Fruit fly (Drosophila melanogaster) whole organism, embryonic: ENCODE data around the gene CG9286.

Experiments used
- Ada2b ChIP-seq: fragments of 200-800 bp; sonication (Bioruptor generic); IDR thresholded peaks from 2 replicates; pipeline ENCODE4 v1.3.6; 2022; ENCODE audit warnings: missing biosample characterization, missing genetic modification characterization
- Asciz ChIP-seq: fragments of 200-800 bp; sonication (Bioruptor generic); optimal IDR thresholded peaks from 2 replicates; lab custom pipeline; 2017; ENCODE audit warnings: missing biosample characterization, mild to moderate bottlenecking, missing genetic modification characterization, missing genetic modification reagents
- Atf3 ChIP-seq: fragments of 200-800 bp; sonication (Bioruptor generic); optimal IDR thresholded peaks from 3 replicates; lab custom pipeline; 2016; ENCODE audit warnings: missing biosample characterization, missing genetic modification characterization
- CG11247 ChIP-seq: fragments of 200-800 bp; sonication (Bioruptor generic); IDR thresholded peaks from 2 replicates; pipeline ENCODE4 v1.3.6; 2022; ENCODE audit warnings: missing biosample characterization, missing genetic modification characterization
- CG14667 ChIP-seq: fragments of 200-800 bp; sonication (Bioruptor generic); IDR thresholded peaks from 2 replicates; pipeline ENCODE4 v1.3.6; 2022; ENCODE audit warnings: missing biosample characterization, missing genetic modification characterization
- CG1529 ChIP-seq: fragments of 200-800 bp; sonication (Bioruptor generic); optimal IDR thresholded peaks from 3 replicates; lab custom pipeline; 2018; ENCODE audit warnings: missing biosample characterization, missing genetic modification characterization
- CG1647 ChIP-seq: fragments of 200-800 bp; sonication (Bioruptor generic); optimal IDR thresholded peaks from 3 replicates; lab custom pipeline; 2016; ENCODE audit warnings: missing biosample characterization, missing genetic modification characterization
- CG31224 ChIP-seq: fragments of 200-800 bp; sonication (Bioruptor generic); IDR thresholded peaks from 2 replicates; pipeline ENCODE4 v1.3.6; 2022; ENCODE audit warnings: missing biosample characterization, missing genetic modification characterization
- CG33213 ChIP-seq: fragments of 200-800 bp; sonication (Bioruptor generic); optimal IDR thresholded peaks from 3 replicates; lab custom pipeline; 2016; ENCODE audit warnings: missing biosample characterization, missing genetic modification characterization
- CG4328 ChIP-seq: fragments of 200-800 bp; sonication (Bioruptor generic); optimal IDR thresholded peaks from 3 replicates; lab custom pipeline; 2017; ENCODE audit warnings: missing biosample characterization, missing genetic modification reagents, missing genetic modification characterization
- CG4404 ChIP-seq: fragments of 200-800 bp; sonication (Bioruptor generic); IDR thresholded peaks from 2 replicates; pipeline ENCODE4 v1.3.6; 2022; ENCODE audit warnings: missing biosample characterization, missing genetic modification characterization
- CG4707 ChIP-seq: fragments of 200-800 bp; sonication (Bioruptor generic); optimal IDR thresholded peaks from 2 replicates; lab custom pipeline; 2018; ENCODE audit warnings: missing biosample characterization, mild to moderate bottlenecking, missing genetic modification characterization, moderate library complexity
- CG8290 ChIP-seq, 3 experiments: fragments of 200-800 bp; sonication (Bioruptor generic); optimal IDR thresholded peaks; 2 replicates each; lab custom pipeline; 2016 to 2019; ENCODE audit warnings: missing biosample characterization in 3 of 3, missing genetic modification characterization in 3 of 3, mild to moderate bottlenecking in 2 of 3, moderate library complexity in 1 of 3
- Camta ChIP-seq: fragments of 200-800 bp; sonication (Bioruptor generic); optimal IDR thresholded peaks from 2 replicates; lab custom pipeline; 2016; ENCODE audit warnings: missing biosample characterization, missing genetic modification characterization
- Chrac-16 ChIP-seq: fragments of 200-800 bp; sonication (Bioruptor generic); optimal IDR thresholded peaks from 3 replicates; lab custom pipeline; 2016; ENCODE audit warnings: missing biosample characterization, missing genetic modification characterization
- D19A ChIP-seq: fragments of 200-800 bp; optimal IDR thresholded peaks from 3 replicates; lab custom pipeline; 2019; ENCODE audit warnings: missing biosample characterization, mild to moderate bottlenecking, missing genetic modification characterization, moderate library complexity
- Deaf1 ChIP-seq: fragments of 200-800 bp; optimal IDR thresholded peaks from 3 replicates; lab custom pipeline; 2019; ENCODE audit warnings: missing biosample characterization, mild to moderate bottlenecking, missing genetic modification characterization, moderate library complexity
- E2f2 ChIP-seq: fragments of 200-800 bp; sonication (Bioruptor generic); IDR thresholded peaks from 2 replicates; pipeline ENCODE4 v1.3.6; 2022; ENCODE audit warnings: missing biosample characterization, missing genetic modification characterization
- NC2α ChIP-seq: fragments of 200-800 bp; sonication (Bioruptor generic); optimal IDR thresholded peaks from 2 replicates; lab custom pipeline; 2016; ENCODE audit warnings: missing biosample characterization, missing genetic modification characterization
- Nf-YB ChIP-seq: fragments of 200-800 bp; sonication (Bioruptor generic); optimal IDR thresholded peaks from 3 replicates; lab custom pipeline; 2019; ENCODE audit warnings: missing biosample characterization, mild to moderate bottlenecking, missing genetic modification characterization, moderate library complexity
- Scr ChIP-seq: fragments of 200-800 bp; sonication (Bioruptor generic); IDR thresholded peaks from 2 replicates; pipeline ENCODE4 v1.3.6; 2022; ENCODE audit warnings: missing biosample characterization, missing genetic modification characterization; ENCODE audit not compliant: partially characterized antibody
- Six4 ChIP-seq: fragments of 200-800 bp; sonication (Bioruptor generic); optimal IDR thresholded peaks from 2 replicates; lab custom pipeline; 2016; ENCODE audit warnings: missing biosample characterization, missing genetic modification characterization
- abd-A ChIP-seq: fragments of 200-800 bp; sonication (Bioruptor generic); optimal IDR thresholded peaks from 3 replicates; lab custom pipeline; 2019; ENCODE audit warnings: missing biosample characterization, mild to moderate bottlenecking, missing genetic modification characterization, moderate library complexity
- al ChIP-seq: fragments of 200-800 bp; sonication (Bioruptor generic); IDR thresholded peaks from 2 replicates; pipeline ENCODE4 v1.3.6; 2022; ENCODE audit warnings: missing biosample characterization, missing genetic modification characterization
- ase ChIP-seq: fragments of 200-800 bp; sonication (Bioruptor generic); IDR thresholded peaks from 3 replicates; pipeline ENCODE4 v1.3.6; 2022; ENCODE audit warnings: missing biosample characterization, missing genetic modification characterization
- cad ChIP-seq: fragments of >200 bp; optimal IDR thresholded peaks from 2 replicates; lab custom pipeline; 2017; ENCODE audit warnings: missing biosample characterization, missing genetic modification characterization
- cas ChIP-seq: fragments of 200-800 bp; sonication (Bioruptor generic); IDR thresholded peaks from 2 replicates; pipeline ENCODE4 v1.3.6; 2022; ENCODE audit warnings: missing biosample characterization, missing genetic modification characterization
- croc ChIP-seq: fragments of 200-800 bp; sonication (Bioruptor generic); conservative IDR thresholded peaks from 3 replicates; pipeline ENCODE4 v1.3.6; 2022; ENCODE audit warnings: missing biosample characterization, missing genetic modification characterization
- crol ChIP-seq: fragments of 200-800 bp; sonication (Bioruptor generic); IDR thresholded peaks from 2 replicates; pipeline ENCODE4 v1.3.6; 2022; ENCODE audit warnings: missing biosample characterization, missing genetic modification characterization
- cwo ChIP-seq: fragments of 200-800 bp; sonication (Bioruptor generic); optimal IDR thresholded peaks from 3 replicates; lab custom pipeline; 2017; ENCODE audit warnings: missing biosample characterization, missing genetic modification characterization, mild to moderate bottlenecking, moderate library complexity, missing genetic modification reagents
- eyg ChIP-seq: fragments of 200-800 bp; sonication (Bioruptor generic); optimal IDR thresholded peaks from 3 replicates; lab custom pipeline; 2016; ENCODE audit warnings: missing biosample characterization, missing genetic modification characterization
- gem ChIP-seq: fragments of 200-800 bp; sonication (Bioruptor generic); optimal IDR thresholded peaks from 2 replicates; lab custom pipeline; 2019; ENCODE audit warnings: missing biosample characterization, mild to moderate bottlenecking, missing genetic modification characterization, moderate library complexity
- ind ChIP-seq: fragments of 200-800 bp; sonication (Bioruptor generic); optimal IDR thresholded peaks from 3 replicates; lab custom pipeline; 2016; ENCODE audit warnings: missing biosample characterization, missing genetic modification characterization
- jing ChIP-seq: fragments of 200-800 bp; sonication (Bioruptor generic); optimal IDR thresholded peaks from 2 replicates; lab custom pipeline; 2018; ENCODE audit warnings: missing biosample characterization, mild to moderate bottlenecking, missing genetic modification characterization
- kay ChIP-seq: fragments of 200-800 bp; sonication (Bioruptor generic); optimal IDR thresholded peaks from 2 replicates; lab custom pipeline; 2016; ENCODE audit warnings: missing biosample characterization, missing genetic modification characterization
- mam ChIP-seq: fragments of 200-800 bp; sonication (Bioruptor generic); optimal IDR thresholded peaks from 3 replicates; lab custom pipeline; 2016; ENCODE audit warnings: missing biosample characterization, missing genetic modification characterization
- nerfin-1 ChIP-seq: fragments of 200-800 bp; sonication (Bioruptor generic); optimal IDR thresholded peaks from 3 replicates; lab custom pipeline; 2019; ENCODE audit warnings: missing biosample characterization, mild to moderate bottlenecking, missing genetic modification characterization, moderate library complexity
- onecut ChIP-seq: fragments of 200-800 bp; sonication (Bioruptor generic); IDR thresholded peaks from 2 replicates; pipeline ENCODE4 v1.3.6; 2022; ENCODE audit warnings: missing biosample characterization, missing genetic modification characterization
- psq ChIP-seq: fragments of 200-800 bp; sonication (Bioruptor generic); optimal IDR thresholded peaks from 2 replicates; lab custom pipeline; 2017; ENCODE audit warnings: missing biosample characterization, missing genetic modification characterization
- repo ChIP-seq: fragments of 200-800 bp; sonication (Bioruptor generic); optimal IDR thresholded peaks from 2 replicates; lab custom pipeline; 2016; ENCODE audit warnings: missing biosample characterization, missing genetic modification characterization
- scrt ChIP-seq: fragments of 200-800 bp; sonication (Bioruptor generic); optimal IDR thresholded peaks from 2 replicates; lab custom pipeline; 2018; ENCODE audit warnings: missing biosample characterization, mild to moderate bottlenecking, missing genetic modification characterization, moderate library complexity
- sd ChIP-seq: fragments of 200-800 bp; sonication (Bioruptor generic); optimal IDR thresholded peaks from 3 replicates; lab custom pipeline; 2018; ENCODE audit warnings: missing biosample characterization, mild to moderate bottlenecking, missing genetic modification characterization, moderate library complexity
- sens ChIP-seq: fragments of 200-800 bp; sonication (Bioruptor generic); peaks from one replicate; lab custom pipeline; 2016; ENCODE audit warnings: missing biosample characterization, missing genetic modification characterization
- slou ChIP-seq: fragments of 200-800 bp; sonication (Bioruptor generic); optimal IDR thresholded peaks from 3 replicates; lab custom pipeline; 2016; ENCODE audit warnings: missing biosample characterization, missing genetic modification characterization
- sqz ChIP-seq: fragments of 200-800 bp; sonication (Bioruptor generic); optimal IDR thresholded peaks from 3 replicates; lab custom pipeline; 2018; ENCODE audit warnings: missing biosample characterization, mild to moderate bottlenecking, missing genetic modification characterization
- wdn ChIP-seq: fragments of 200-800 bp; sonication (Bioruptor generic); IDR thresholded peaks from 2 replicates; pipeline ENCODE4 v1.3.6; 2022; ENCODE audit warnings: missing biosample characterization, missing genetic modification characterization
- wek ChIP-seq: fragments of 200-800 bp; sonication (Bioruptor generic); optimal IDR thresholded peaks from 3 replicates; lab custom pipeline; 2018; ENCODE audit warnings: missing biosample characterization, mild to moderate bottlenecking, missing genetic modification characterization, moderate library complexity

CG9286 gene

DNA sequence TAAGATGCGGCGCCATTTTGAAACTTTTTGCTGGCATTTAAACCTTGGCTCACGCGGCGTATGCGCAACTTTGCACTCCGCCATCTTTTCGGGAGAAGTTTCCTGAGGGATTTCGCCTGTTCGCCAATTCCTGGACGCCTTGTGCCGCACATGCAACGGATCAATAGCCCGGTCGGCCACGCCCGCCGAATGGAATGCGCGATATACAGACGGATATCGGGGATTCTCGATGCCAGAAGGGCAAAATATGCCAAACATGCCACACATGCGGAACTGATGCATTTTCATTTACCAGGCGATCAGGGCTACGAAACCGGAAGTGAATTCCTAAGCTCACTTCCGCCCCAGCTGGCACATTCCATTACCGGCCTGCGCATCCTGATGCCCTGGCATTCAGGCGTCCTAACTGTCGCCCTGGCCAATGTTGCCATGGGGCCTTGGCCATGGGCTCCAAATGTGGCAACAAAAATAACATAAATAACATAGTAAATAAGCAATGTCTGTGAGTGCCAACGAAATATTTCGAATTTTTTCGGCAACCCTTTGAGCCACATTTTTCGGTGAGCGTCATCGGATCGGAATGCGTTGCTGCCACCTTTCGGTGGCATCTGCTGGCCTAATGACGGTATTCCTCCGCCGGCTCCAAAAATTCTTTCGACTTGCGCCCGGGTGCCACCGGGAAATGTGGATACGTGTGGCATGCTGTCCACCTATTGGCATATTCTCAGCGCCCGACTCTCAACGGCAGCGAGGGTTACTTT lies 21.5 kb downstream of the CG9286 start (continued):
- no peak for TF ChIP-seq D19A (tag; lab: Kevin White, UChicago)

DNA sequence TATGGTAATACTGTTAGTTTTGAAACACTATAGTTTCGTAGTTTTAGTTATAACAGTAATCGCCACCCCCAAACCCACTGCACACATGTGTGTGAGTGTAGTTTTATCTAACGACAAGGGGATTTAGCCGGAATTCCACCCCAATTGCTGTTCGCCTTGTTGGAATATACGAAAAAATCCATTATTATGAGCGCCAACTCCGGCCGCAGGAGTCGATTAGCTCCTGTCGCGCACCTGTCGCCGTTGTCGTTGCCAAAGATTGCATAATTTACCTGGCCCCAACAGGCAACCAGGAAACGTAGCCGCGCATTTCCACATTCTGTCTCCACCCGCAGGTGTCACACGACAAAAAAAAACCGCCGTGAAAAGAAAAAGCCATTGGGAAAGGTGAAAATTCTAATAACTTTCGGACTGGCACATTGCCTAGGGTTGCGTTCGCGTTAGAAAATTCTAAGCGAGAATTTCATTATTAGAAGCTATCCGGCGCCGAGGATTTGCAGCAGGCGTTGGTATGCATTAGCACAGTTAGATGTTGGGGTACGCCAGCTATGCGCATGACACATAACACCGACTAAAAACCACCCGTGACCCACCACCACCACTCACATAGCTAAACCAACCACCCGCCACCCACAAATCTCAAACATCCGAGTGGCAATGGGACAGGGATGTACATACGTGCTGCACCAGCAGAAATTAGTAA lies 22.6 kb downstream of the CG9286 start:
- TF ChIP-seq Camta (GFP tag; lab: Kevin White, UChicago) (no peak), al (GFP tag; lab: Robert Waterston, UW) (no peak), Scr (GFP tag; lab: Robert Waterston, UW) (no peak; the same call in 1 of the 2 replicates), CG33213 (GFP tag; lab: Kevin White, UChicago) (no peak), wek (no peak), CG4707 (GFP tag; lab: Kevin White, UChicago) (no peak), jing (no peak), CG4328 (GFP tag; lab: Kevin White, UChicago) (no peak), CG1529 (GFP tag; lab: Kevin White, UChicago) (no peak), CG11247 (no peak), Asciz (GFP tag; lab: Kevin White, UChicago) (no peak), Chrac-16 (GFP tag; lab: Kevin White, UChicago) (no peak), cas (GFP tag; lab: Robert Waterston, UW) (no peak), cad (no peak), gem (tag; lab: Kevin White, UChicago) (no peak), abd-A (tag; lab: Kevin White, UChicago) (peak; percentile 93), Six4 (GFP tag; lab: Kevin White, UChicago) (no peak), ase (0 out of 3 replicates have a peak, but pooled peaks have one; percentile 7), Atf3 (GFP tag; lab: Kevin White, UChicago) (no peak), scrt (GFP tag; lab: Kevin White, UChicago) (peak; percentile 7), sd (tag; lab: Kevin White, UChicago) (peak; percentile 97), onecut (GFP tag; lab: Robert Waterston, UW) (0 out of 2 replicates have a peak, but pooled peaks have one; percentile 5), E2f2 (GFP tag; lab: Robert Waterston, UW) (no peak), cwo (no peak), ind (no peak), slou (GFP tag; lab: Kevin White, UChicago) (no peak), CG14667 (GFP tag; lab: Robert Waterston, UW) (no peak), NC2α (GFP tag; lab: Kevin White, UChicago) (no peak), kay (no peak), croc (GFP tag; lab: Robert Waterston, UW) (no peak), sens (GFP tag; lab: Kevin White, UChicago) (peak; percentile 66), sqz (peak; percentile 41), crol (GFP tag; lab: Robert Waterston, UW) (no peak), mam (GFP tag; lab: Kevin White, UChicago) (no peak), CG31224 (GFP tag; lab: Robert Waterston, UW) (peak; percentile 99), Ada2b (0 out of 2 replicates have a peak, but pooled peaks have one; percentile 5), eyg (no peak), CG1647 (GFP tag; lab: Kevin White, UChicago) (no peak), wdn (GFP tag; lab: Robert Waterston, UW) (no peak), CG8290 (GFP tag; optimal IDR thresholded peaks at IDR 0.05; lab: Kevin White, UChicago) (no peak), CG8290 (tag; optimal IDR thresholded peaks at IDR 0.05; lab: Kevin White, UChicago) (no peak), Deaf1 (no peak), nerfin-1 (tag; lab: Kevin White, UChicago) (no peak), psq (GFP tag; lab: Kevin White, UChicago) (no peak), CG4404 (GFP tag; lab: Robert Waterston, UW) (no peak), repo (GFP tag; lab: Kevin White, UChicago) (no peak), Nf-YB (GFP tag; lab: Kevin White, UChicago) (no peak)
